Worm (Caenorhabditis elegans) whole organism, young adult: ENCODE data around the gene sri-19.
A peak's percentile ranks its signal among the peaks of the same experiment; 100 is the strongest.

Experiments used
- B0035.1 ChIP-seq: sonication (generic microtip); optimal IDR thresholded peaks from 2 replicates; lab custom pipeline; 2016; ENCODE audit warnings: missing genetic modification characterization, mild to moderate bottlenecking, missing compliant biosample characterization, missing genotype, missing genetic modification reagents
- D2030.7 ChIP-seq: fragments of 200-800 bp; sonication (Bioruptor generic); IDR thresholded peaks from 2 replicates; pipeline ENCODE4 v1.3.6; 2022; ENCODE audit warnings: missing genetic modification reagents, missing genetic modification characterization, missing compliant biosample characterization
- F49E8.2 ChIP-seq: sonication (generic microtip); optimal IDR thresholded peaks from 3 replicates; lab custom pipeline; 2017; ENCODE audit warnings: missing genetic modification characterization, mild to moderate bottlenecking, missing compliant biosample characterization, antibody characterized with exemption, moderate library complexity; ENCODE audit not compliant: insufficient read depth
- F55B11.4 ChIP-seq: sonication (generic microtip); optimal IDR thresholded peaks from 2 replicates; lab custom pipeline; 2016; ENCODE audit warnings: missing compliant biosample characterization, missing genetic modification characterization, borderline replicate concordance; ENCODE audit not compliant: insufficient read depth
- F57A8.1 ChIP-seq: fragments of 200-800 bp; sonication (Bioruptor generic); optimal IDR thresholded peaks from 2 replicates; lab custom pipeline; 2018; ENCODE audit warnings: mild to moderate bottlenecking, missing genetic modification characterization, moderate library complexity, missing compliant biosample characterization
- K12H6.12 ChIP-seq: fragments of 200-800 bp; sonication (Bioruptor generic); optimal IDR thresholded peaks from 2 replicates; lab custom pipeline; 2018; ENCODE audit warnings: mild to moderate bottlenecking, missing genetic modification characterization, missing compliant biosample characterization
- T26A5.8 ChIP-seq: sonication (generic microtip); optimal IDR thresholded peaks from 2 replicates; lab custom pipeline; 2016; ENCODE audit warnings: missing genetic modification characterization, missing compliant biosample characterization
- ZK185.1 ChIP-seq: sonication (generic microtip); optimal IDR thresholded peaks from 2 replicates; lab custom pipeline; 2016; ENCODE audit warnings: mild to moderate bottlenecking, missing genetic modification characterization, missing compliant biosample characterization; ENCODE audit not compliant: poor library complexity, severe bottlenecking
- ama-1 ChIP-seq, 3 experiments: fragments of 150-350 bp in 1 of 3; sonication (generic microtip) in 2 of 3; optimal IDR thresholded peaks; 2 replicates each; lab custom pipeline; 2014 to 2018; ENCODE audit warnings: missing biosample characterization in 2 of 3, missing genetic modification characterization in 2 of 3, missing genetic modification reagents in 2 of 3
- attf-3 ChIP-seq: fragments of 200-800 bp; sonication (Bioruptor generic); conservative IDR thresholded peaks from 2 replicates; pipeline ENCODE4 v1.3.6; 2022; ENCODE audit warnings: missing genetic modification reagents, missing genetic modification characterization, missing compliant biosample characterization
- attf-5 ChIP-seq: fragments of 200-800 bp; sonication (Bioruptor generic); optimal IDR thresholded peaks from 2 replicates; lab custom pipeline; 2018; ENCODE audit warnings: mild to moderate bottlenecking, missing genetic modification characterization, missing compliant biosample characterization
- ccch-3 ChIP-seq: fragments of 200-800 bp; sonication (Bioruptor generic); optimal IDR thresholded peaks from 2 replicates; lab custom pipeline; 2018; ENCODE audit warnings: mild to moderate bottlenecking, missing genetic modification characterization, missing compliant biosample characterization
- cebp-1 ChIP-seq, 2 experiments: fragments of 200-800 bp in 1 of 2; sonication (Bioruptor generic) in 1 of 2; sonication (generic microtip) in 1 of 2; IDR thresholded peaks in 1 of 2; optimal IDR thresholded peaks in 1 of 2; 2 replicates each; pipeline versions ENCODE4 v1.3.6 to Lab custom; 2017 to 2022; ENCODE audit warnings: missing compliant biosample characterization in 2 of 2, missing genetic modification characterization in 2 of 2, mild to moderate bottlenecking in 1 of 2, missing genetic modification reagents in 1 of 2, moderate library complexity in 1 of 2
- ceh-100 ChIP-seq: fragments of 200-800 bp; sonication (Bioruptor generic); IDR thresholded peaks from 2 replicates; pipeline ENCODE4 v1.3.6; 2022; ENCODE audit warnings: missing genetic modification reagents, missing genetic modification characterization, missing compliant biosample characterization
- ceh-40 ChIP-seq: fragments of 200-800 bp; sonication (Bioruptor generic); IDR thresholded peaks from 2 replicates; pipeline ENCODE4 v1.3.6; 2022; ENCODE audit warnings: missing genetic modification characterization, missing compliant biosample characterization
- chd-7 ChIP-seq: sonication (generic microtip); optimal IDR thresholded peaks from 2 replicates; lab custom pipeline; 2016; ENCODE audit warnings: mild to moderate bottlenecking, missing genetic modification characterization, moderate library complexity, missing compliant biosample characterization
- dpff-1 ChIP-seq: sonication (generic microtip); optimal IDR thresholded peaks from 2 replicates; lab custom pipeline; 2017; ENCODE audit warnings: mild to moderate bottlenecking, missing genetic modification characterization, missing compliant biosample characterization
- egl-44 ChIP-seq: fragments of 200-800 bp; sonication (Bioruptor generic); IDR thresholded peaks from 2 replicates; pipeline ENCODE4 v1.3.6; 2022; ENCODE audit warnings: missing genetic modification reagents, missing genetic modification characterization, missing compliant biosample characterization
- gei-17 ChIP-seq: fragments of 200-800 bp; sonication (Bioruptor generic); optimal IDR thresholded peaks from 2 replicates; lab custom pipeline; 2018; ENCODE audit warnings: mild to moderate bottlenecking, missing genetic modification characterization, missing compliant biosample characterization
- hrde-1 ChIP-seq: sonication (generic microtip); optimal IDR thresholded peaks from 2 replicates; lab custom pipeline; 2016; ENCODE audit warnings: missing genetic modification characterization, mild to moderate bottlenecking, missing compliant biosample characterization, moderate library complexity, missing genotype, missing genetic modification reagents, borderline replicate concordance
- lin-26 ChIP-seq: fragments of 200-800 bp; sonication (Bioruptor generic); IDR thresholded peaks from 2 replicates; pipeline ENCODE4 v1.3.6; 2022; ENCODE audit warnings: missing genetic modification reagents, missing genetic modification characterization, missing compliant biosample characterization
- lin-35 ChIP-seq, 3 experiments: fragments of 150-350 bp in 2 of 3; sonication (generic microtip) in 1 of 3; optimal IDR thresholded peaks; 2 replicates each; lab custom pipeline; 2014 to 2018; ENCODE audit warnings: missing biosample characterization in 3 of 3, missing genetic modification characterization in 3 of 3, missing genetic modification reagents in 3 of 3
- lin-40 ChIP-seq: sonication (generic microtip); optimal IDR thresholded peaks from 2 replicates; lab custom pipeline; 2016; ENCODE audit warnings: missing genetic modification characterization, mild to moderate bottlenecking, missing compliant biosample characterization, missing genotype, missing genetic modification reagents
- lir-1 ChIP-seq: fragments of 200-800 bp; sonication (Bioruptor generic); conservative IDR thresholded peaks from 2 replicates; pipeline ENCODE4 v1.3.6; 2022; ENCODE audit warnings: missing genetic modification reagents, missing genetic modification characterization, missing compliant biosample characterization
- lsy-27 ChIP-seq: sonication (generic microtip); optimal IDR thresholded peaks from 2 replicates; lab custom pipeline; 2017; ENCODE audit warnings: missing genetic modification characterization, mild to moderate bottlenecking, missing compliant biosample characterization, antibody characterized with exemption, missing genotype, borderline replicate concordance; ENCODE audit not compliant: insufficient read depth
- madf-10 ChIP-seq: sonication (generic microtip); optimal IDR thresholded peaks from 2 replicates; lab custom pipeline; 2016; ENCODE audit warnings: mild to moderate bottlenecking, missing genetic modification characterization, missing compliant biosample characterization
- madf-8 ChIP-seq: fragments of 200-800 bp; sonication (Bioruptor generic); conservative IDR thresholded peaks from 2 replicates; pipeline ENCODE4 v1.3.6; 2022; ENCODE audit warnings: missing genetic modification reagents, missing genetic modification characterization, missing compliant biosample characterization
- mes-4 ChIP-seq: sonication (generic microtip); optimal IDR thresholded peaks from 2 replicates; lab custom pipeline; 2016; ENCODE audit warnings: missing genotype, missing genetic modification characterization, missing compliant biosample characterization
- nhr-80 ChIP-seq: sonication (generic microtip); optimal IDR thresholded peaks from 2 replicates; lab custom pipeline; 2016; ENCODE audit warnings: missing genetic modification characterization, missing compliant biosample characterization
- nhr-90 ChIP-seq: sonication (generic microtip); optimal IDR thresholded peaks from 2 replicates; lab custom pipeline; 2016; ENCODE audit warnings: missing genotype, mild to moderate bottlenecking, missing genetic modification characterization, missing compliant biosample characterization
- rec-8 ChIP-seq, 2 experiments: sonication (generic microtip); optimal IDR thresholded peaks; 2 replicates each; lab custom pipeline; 2016; ENCODE audit warnings: mild to moderate bottlenecking in 2 of 2, missing genetic modification characterization in 2 of 2, missing genetic modification reagents in 2 of 2, missing genotype in 2 of 2, missing biosample characterization in 1 of 2, missing compliant biosample characterization in 1 of 2, moderate library complexity in 1 of 2
- snpc-3.4 ChIP-seq: sonication (generic microtip); optimal IDR thresholded peaks from 2 replicates; lab custom pipeline; 2017; ENCODE audit warnings: missing genetic modification characterization, mild to moderate bottlenecking, missing compliant biosample characterization, antibody characterized with exemption, moderate library complexity, missing genotype, missing genetic modification reagents
- somi-1 ChIP-seq: fragments of 200-800 bp; sonication (Bioruptor generic); optimal IDR thresholded peaks from 2 replicates; lab custom pipeline; 2018; ENCODE audit warnings: mild to moderate bottlenecking, missing genetic modification characterization, missing compliant biosample characterization
- tbp1 ChIP-seq: fragments of 200-800 bp; sonication (Bioruptor generic); optimal IDR thresholded peaks from 2 replicates; lab custom pipeline; 2018; ENCODE audit warnings: mild to moderate bottlenecking, missing genetic modification characterization, missing compliant biosample characterization
- tlf-1 ChIP-seq: fragments of 200-800 bp; sonication (Bioruptor generic); optimal IDR thresholded peaks from 2 replicates; lab custom pipeline; 2018; ENCODE audit warnings: mild to moderate bottlenecking, missing genetic modification characterization, missing compliant biosample characterization
- xnd-1 ChIP-seq: sonication (generic microtip); optimal IDR thresholded peaks from 2 replicates; lab custom pipeline; 2016; ENCODE audit warnings: missing genotype, missing genetic modification reagents, missing genetic modification characterization, missing compliant biosample characterization
- ztf-25 ChIP-seq: fragments of 200-800 bp; sonication (Bioruptor generic); IDR thresholded peaks from 2 replicates; pipeline ENCODE4 v1.3.6; 2022; ENCODE audit warnings: missing genetic modification reagents, missing genetic modification characterization, missing compliant biosample characterization
- ztf-26 ChIP-seq: sonication (generic microtip); optimal IDR thresholded peaks from 2 replicates; lab custom pipeline; 2017; ENCODE audit warnings: missing genetic modification characterization, missing compliant biosample characterization
- ztf-28 ChIP-seq: fragments of 200-800 bp; sonication (Bioruptor generic); IDR thresholded peaks from 2 replicates; pipeline ENCODE4 v1.3.6; 2022; ENCODE audit warnings: missing genetic modification reagents, missing genetic modification characterization, missing compliant biosample characterization
- ztf-6 ChIP-seq: fragments of 200-800 bp; sonication (Bioruptor generic); IDR thresholded peaks from 2 replicates; pipeline ENCODE4 v1.3.6; 2022; ENCODE audit warnings: missing genetic modification reagents, missing genetic modification characterization, missing compliant biosample characterization

sri-19 gene

DNA sequence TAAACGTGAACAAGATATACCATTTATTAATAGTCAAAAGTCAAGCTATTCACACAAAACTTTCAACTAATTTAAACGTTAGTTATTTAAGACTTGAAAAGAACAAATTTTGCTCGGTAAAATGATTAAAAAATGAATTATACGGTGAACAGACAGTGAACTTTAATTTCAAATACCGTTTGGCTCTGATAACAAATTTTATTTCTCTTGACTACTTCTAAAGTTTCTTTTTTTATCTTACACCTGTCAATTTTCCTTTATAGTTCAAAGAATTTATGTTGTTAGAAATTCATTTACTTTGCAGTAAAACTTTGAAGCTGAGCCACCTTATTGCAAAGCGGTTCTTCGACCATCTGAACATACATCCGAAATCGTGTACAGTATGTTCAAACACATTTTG is 42.8 kb upstream of the sri-19 start, which contains the start of gene ZK593.3:
Gene ZK593.3, plus strand, starts transcription at position 301 of the 400 bp plus-strand sequence.
- TF ChIP-seq nhr-80 (tag; lab: Kevin White, UChicago) (peak; percentile 4), T26A5.8 (no peak), mes-4 (tag; lab: Kevin White, UChicago) (no peak)

DNA sequence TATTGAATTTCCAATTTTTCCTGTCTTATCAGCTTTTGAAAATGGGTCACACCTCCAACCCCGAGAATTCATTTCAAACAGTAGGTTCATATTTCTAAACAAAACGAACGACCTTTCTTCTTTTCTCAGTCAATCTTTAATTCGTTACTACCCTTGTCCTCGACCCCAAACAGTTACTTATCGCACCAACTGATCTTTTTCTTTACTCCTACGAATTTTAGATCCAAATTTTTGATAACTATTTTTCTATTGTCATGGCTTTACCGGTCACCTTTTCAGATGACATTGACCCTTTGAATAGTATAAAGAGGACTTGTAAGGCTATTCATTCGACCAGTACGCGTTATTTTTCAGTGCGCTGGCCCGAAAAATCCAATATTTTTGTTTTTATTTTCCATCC is 42.0 kb upstream of the sri-19 start:
- no peak for TF ChIP-seq B0035.1
- TF ChIP-seq nhr-80 (tag; lab: Kevin White, UChicago): no peak
- no peak for TF ChIP-seq F49E8.2
- TF ChIP-seq rec-8 (tag; optimal IDR thresholded peaks at IDR 0.05; lab: Kevin White, UChicago): no peak
- no peak for TF ChIP-seq ceh-40 (GFP tag; lab: Robert Waterston, UW)
- no peak for TF ChIP-seq D2030.7 (GFP tag; lab: Robert Waterston, UW)
- no peak for TF ChIP-seq T26A5.8
- TF ChIP-seq, all 124 proteins: peak for 0

DNA sequence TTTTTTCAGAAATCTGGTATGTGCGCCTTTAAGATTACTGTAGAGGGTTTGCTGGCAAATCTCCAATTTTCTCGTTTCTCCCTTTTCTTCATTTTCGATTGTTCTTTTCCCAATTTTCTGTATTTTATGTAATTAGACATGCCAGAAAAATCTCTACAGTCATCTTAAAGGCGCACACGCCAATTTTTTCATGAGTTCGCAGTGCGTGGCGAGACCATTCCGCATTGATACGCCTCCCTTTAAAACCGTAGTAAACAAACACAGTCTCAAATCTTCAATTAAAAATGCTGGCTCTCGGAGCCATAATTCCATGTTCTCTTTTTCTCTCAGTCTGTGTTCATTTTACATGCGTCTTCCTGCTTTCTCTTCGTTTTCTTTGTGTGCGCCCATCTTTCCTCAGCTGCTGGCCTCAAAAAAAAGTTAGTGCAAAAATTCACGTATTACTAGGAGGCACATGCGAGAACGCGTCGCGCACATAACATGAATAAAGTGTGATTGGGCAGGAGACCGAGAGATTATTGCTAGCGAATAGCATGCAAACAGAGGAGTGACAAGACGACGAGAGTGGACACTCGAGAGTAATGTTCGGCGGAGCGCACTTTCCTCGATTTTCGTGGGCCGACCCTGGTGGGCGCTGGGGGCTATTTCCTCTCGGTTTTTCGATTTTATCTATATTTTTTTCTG is 39.2 kb upstream of the sri-19 start:
- TF ChIP-seq ceh-40 (GFP tag; lab: Robert Waterston, UW): no peak
- TF ChIP-seq gei-17 (GFP tag; lab: Kevin White, UChicago): peak; percentile 24
- TF ChIP-seq madf-8 (GFP tag; lab: Robert Waterston, UW): peak; percentile 91
- no peak for TF ChIP-seq dpff-1 (tag; lab: Kevin White, UChicago)
- no peak for TF ChIP-seq ama-1 (optimal IDR thresholded peaks at IDR 0.05; lab: Kevin White, UChicago)
- TF ChIP-seq ama-1 (GFP tag; optimal IDR thresholded peaks at IDR 0.05; lab: Kevin White, UChicago): no peak
- TF ChIP-seq nhr-80 (tag; lab: Kevin White, UChicago): peak; percentile 83
- no peak for TF ChIP-seq ztf-28
- peak; percentile 75 for TF ChIP-seq lin-40
- peak; percentile 59 for TF ChIP-seq ztf-26 (tag; lab: Kevin White, UChicago)
- peak; percentile 58 for TF ChIP-seq chd-7 (tag; lab: Kevin White, UChicago)
- peak; percentile 14; the same call in 1 of the 2 replicates for TF ChIP-seq D2030.7 (GFP tag; lab: Robert Waterston, UW)
- TF ChIP-seq ZK185.1: no peak
- no peak for TF ChIP-seq F57A8.1 (GFP tag; lab: Kevin White, UChicago)
- no peak for TF ChIP-seq mes-4 (tag; lab: Kevin White, UChicago)
- 0 out of 2 replicates have a peak, but pooled peaks have one; percentile 40 for TF ChIP-seq lin-26 (GFP tag; lab: Robert Waterston, UW)
- TF ChIP-seq ztf-6 (GFP tag; lab: Robert Waterston, UW): no peak
- TF ChIP-seq F55B11.4: no peak
- peak; percentile 25 for TF ChIP-seq snpc-3.4 (tag; lab: Kevin White, UChicago)
- TF ChIP-seq lir-1 (GFP tag; lab: Robert Waterston, UW): peak; percentile 74; the same call in 1 of the 2 replicates
- no peak for TF ChIP-seq cebp-1 (GFP tag; IDR thresholded peaks at IDR 0.05; lab: Robert Waterston, UW)
- TF ChIP-seq cebp-1 (tag; optimal IDR thresholded peaks at IDR 0.05; lab: Kevin White, UChicago): peak; percentile 78
- no peak for TF ChIP-seq ztf-25 (GFP tag; lab: Robert Waterston, UW)
- TF ChIP-seq attf-3 (GFP tag; lab: Robert Waterston, UW): 0 out of 2 replicates have a peak, but pooled peaks have one; percentile 20
- peak; percentile 16 for TF ChIP-seq nhr-90 (tag; lab: Kevin White, UChicago)
- TF ChIP-seq tbp1 (GFP tag; lab: Kevin White, UChicago): peak; percentile 38
- no peak for TF ChIP-seq egl-44
- TF ChIP-seq attf-5 (GFP tag; lab: Kevin White, UChicago): peak; percentile 89
- TF ChIP-seq ccch-3 (GFP tag; lab: Kevin White, UChicago): no peak
- TF ChIP-seq lin-35 (GFP tag; optimal IDR thresholded peaks at IDR 0.05; lab: Kevin White, UChicago): peak in 1 of 3 experiments; percentile 28
- peak; percentile 38 for TF ChIP-seq somi-1 (GFP tag; lab: Kevin White, UChicago)
- peak; percentile 44 for TF ChIP-seq madf-10 (tag; lab: Kevin White, UChicago)
- TF ChIP-seq ceh-100 (GFP tag; lab: Robert Waterston, UW): no peak
- peak; percentile 70 for TF ChIP-seq xnd-1 (tag; lab: Kevin White, UChicago)
- no peak for TF ChIP-seq F49E8.2
- no peak for TF ChIP-seq hrde-1
- peak; percentile 77 for TF ChIP-seq K12H6.12 (tag; lab: Kevin White, UChicago)
- TF ChIP-seq lsy-27: no peak
- no peak for TF ChIP-seq tlf-1 (GFP tag; lab: Kevin White, UChicago)
